Fruit fly (Drosophila melanogaster) whole organism, pupa: ENCODE measurements around the gene CG4617.

Source experiments
- CG10348 ChIP-seq: fragments of 200-800 bp; sonication (Bioruptor generic); IDR thresholded peaks from 2 replicates; pipeline ENCODE4 v1.3.6; 2022; ENCODE audit warnings: missing biosample characterization, missing genetic modification characterization
- CG15710 ChIP-seq: fragments of 200-800 bp; sonication (Bioruptor generic); optimal IDR thresholded peaks from 2 replicates; lab custom pipeline; 2018; ENCODE audit warnings: missing biosample characterization, mild to moderate bottlenecking, missing genetic modification characterization, moderate library complexity
- CG17806 ChIP-seq: fragments of 200-800 bp; sonication (Bioruptor generic); optimal IDR thresholded peaks from 2 replicates; lab custom pipeline; 2018; ENCODE audit warnings: missing biosample characterization, mild to moderate bottlenecking, missing genetic modification characterization, moderate library complexity
- CG9948 ChIP-seq: fragments of 200-800 bp; sonication (Bioruptor generic); optimal IDR thresholded peaks from 2 replicates; lab custom pipeline; 2018; ENCODE audit warnings: missing biosample characterization, mild to moderate bottlenecking, missing genetic modification characterization, moderate library complexity
- EcR ChIP-seq: fragments of 200-800 bp; sonication (Bioruptor generic); optimal IDR thresholded peaks from 3 replicates; lab custom pipeline; 2019; ENCODE audit warnings: missing biosample characterization, missing genetic modification characterization, mild to moderate bottlenecking, moderate library complexity, missing genetic modification reagents
- Pif1A ChIP-seq: fragments of 200-800 bp; sonication (Bioruptor generic); optimal IDR thresholded peaks from 3 replicates; lab custom pipeline; 2016; ENCODE audit warnings: missing biosample characterization, missing genetic modification characterization
- Snoo ChIP-seq: fragments of 200-800 bp; sonication (Bioruptor generic); optimal IDR thresholded peaks from 3 replicates; lab custom pipeline; 2017; ENCODE audit warnings: missing biosample characterization, mild to moderate bottlenecking, missing genetic modification characterization, inconsistent platforms
- fd96Ca ChIP-seq: fragments of 200-800 bp; sonication (Bioruptor generic); IDR thresholded peaks from 3 replicates; pipeline ENCODE4 v1.3.6; 2022; ENCODE audit warnings: missing biosample characterization, missing genetic modification characterization
- rn ChIP-seq: fragments of 200-800 bp; sonication (Bioruptor generic); IDR thresholded peaks from 2 replicates; pipeline ENCODE4 v1.3.6; 2022; ENCODE audit warnings: missing biosample characterization, missing genetic modification characterization

DNA sequence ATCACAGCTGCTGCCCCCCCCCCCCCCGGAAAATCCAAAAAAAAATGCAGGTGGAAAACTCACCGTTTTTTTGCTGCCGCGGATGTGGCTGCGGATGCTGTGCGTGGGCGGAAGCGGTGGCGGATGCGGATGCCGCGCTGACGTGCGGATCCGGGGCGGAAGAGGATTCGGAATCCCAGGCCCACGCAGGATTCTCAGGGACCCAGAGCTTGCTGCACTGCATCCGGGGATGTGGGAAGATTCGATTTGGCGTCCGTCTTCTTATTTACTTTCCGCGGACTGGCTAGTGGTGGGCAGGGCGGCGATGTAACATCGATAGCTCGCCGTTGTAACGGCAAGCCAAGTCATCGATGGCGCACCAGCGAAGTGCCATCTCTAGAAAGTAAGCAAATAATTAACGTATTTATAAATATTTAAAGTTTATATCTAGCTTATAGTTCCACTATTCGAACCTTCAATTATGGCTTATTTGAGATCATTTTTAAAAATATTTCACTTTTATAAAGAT is 2.2 kb downstream of the CG4617 start, which contains the start of gene CG4615:
- TF ChIP-seq rn (GFP tag; lab: Robert Waterston, UW), result no peak
- TF ChIP-seq CG15710, result no peak
- TF ChIP-seq fd96Ca, result peak; percentile 8; the same call in 1 of the 3 replicates
- TF ChIP-seq CG9948 (tag; lab: Kevin White, UChicago), result no peak
- TF ChIP-seq CG17806, result no peak
- TF ChIP-seq EcR, result no peak
- no peak for TF ChIP-seq Snoo (tag; lab: Kevin White, UChicago)
- TF ChIP-seq CG10348 (GFP tag; lab: Robert Waterston, UW), result no peak
- no peak for TF ChIP-seq Pif1A (GFP tag; lab: Kevin White, UChicago)
